Fruit fly (Drosophila melanogaster): ENCODE data around the gene Taf12.

Gene Taf12

DNA sequence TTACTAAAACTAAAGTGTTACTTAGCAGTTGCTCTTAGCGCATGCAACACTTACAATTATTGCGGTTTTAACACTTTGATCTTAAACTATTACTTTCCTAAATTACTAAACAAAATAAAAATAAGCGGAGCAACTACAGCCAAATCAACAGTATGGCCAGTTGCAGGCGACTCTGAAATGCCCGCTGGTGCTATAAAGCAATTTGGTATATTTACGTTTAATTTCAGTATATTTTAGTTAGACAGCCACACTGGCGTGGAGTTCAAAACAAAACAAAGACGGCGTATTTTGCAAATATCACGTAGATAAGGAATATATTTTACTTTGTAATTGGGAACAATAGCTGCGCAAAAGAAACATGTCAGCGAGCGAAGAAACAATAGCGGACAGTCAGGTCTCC, at the start of gene Taf12, which contains the start of gene Ho:
Taf12 (minus strand) TSS at position 178 of the 400 bp plus-strand sequence.
Ho (plus strand) TSS at position 231 of the 400 bp plus-strand sequence.
- TF ChIP-seq ttk (optimal IDR thresholded peaks at IDR 0.05) (no peak), Myc (optimal IDR thresholded peaks at IDR 0.05) (no peak), psq (optimal IDR thresholded peaks at IDR 0.05) (no peak), h (optimal IDR thresholded peaks at IDR 0.05) (no peak), Sin3A (optimal IDR thresholded peaks at IDR 0.05) (no peak)

DNA sequence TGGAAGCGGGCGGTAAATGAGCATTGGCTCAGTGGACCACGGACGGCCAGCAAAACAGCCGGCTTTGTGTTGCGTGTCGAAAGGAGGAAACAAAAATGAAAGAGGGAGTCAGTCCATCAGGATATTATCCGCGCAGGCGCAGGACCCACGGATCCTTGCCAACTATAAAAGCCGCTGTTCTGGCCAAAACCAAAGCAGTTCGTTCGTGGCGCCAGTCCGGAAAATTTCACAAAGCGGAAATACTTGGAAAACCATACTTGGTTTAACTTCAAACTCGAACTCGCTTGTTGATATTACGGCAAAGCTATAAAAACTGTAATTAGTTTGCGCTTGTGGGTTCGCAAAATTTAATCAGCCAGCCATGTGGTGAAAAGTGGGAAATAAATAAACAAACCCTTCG, 42.1 kb upstream of the Taf12 start, which contains the start of gene CG12594:
CG12594 (plus strand) TSS at position 142 of the 400 bp plus-strand sequence.
- TF ChIP-seq Myc (optimal IDR thresholded peaks at IDR 0.05) = no peak
- TF ChIP-seq h (optimal IDR thresholded peaks at IDR 0.05) = no peak
- no peak for TF ChIP-seq psq (optimal IDR thresholded peaks at IDR 0.05)
- no peak for TF ChIP-seq insv (optimal IDR thresholded peaks at IDR 0.05)
- TF ChIP-seq Sin3A (optimal IDR thresholded peaks at IDR 0.05) = no peak
- no peak for TF ChIP-seq ttk (optimal IDR thresholded peaks at IDR 0.05)

DNA sequence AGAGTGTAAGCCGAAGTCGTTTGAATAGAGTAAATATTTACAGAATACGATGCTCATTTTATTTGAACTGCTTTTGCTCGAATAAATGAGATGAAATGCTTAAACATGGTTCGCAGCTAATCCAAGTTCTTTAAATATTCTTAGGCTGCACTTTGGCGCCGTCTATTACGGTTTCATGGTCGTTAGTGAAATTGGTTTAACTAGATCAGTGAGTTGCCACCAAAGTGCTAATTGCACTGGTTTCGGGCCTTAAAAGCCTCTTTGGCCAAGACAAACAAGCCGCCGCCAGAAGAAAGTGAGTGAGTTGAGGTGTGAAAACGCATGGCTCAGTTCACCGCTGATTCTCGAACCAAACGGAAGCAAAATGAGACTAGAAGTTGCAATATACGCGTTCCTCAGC, 31.9 kb upstream of the Taf12 start, which contains the start of gene CG14720:
CG14720 (plus strand) TSS at position 301 of the 400 bp plus-strand sequence.
- TF ChIP-seq ttk (optimal IDR thresholded peaks at IDR 0.05) = no peak
- TF ChIP-seq insv (optimal IDR thresholded peaks at IDR 0.05) = no peak
- no peak for TF ChIP-seq Sin3A (optimal IDR thresholded peaks at IDR 0.05)
- TF ChIP-seq psq (optimal IDR thresholded peaks at IDR 0.05) = no peak
- TF ChIP-seq h (optimal IDR thresholded peaks at IDR 0.05) = no peak
- no peak for TF ChIP-seq Myc (optimal IDR thresholded peaks at IDR 0.05)

DNA sequence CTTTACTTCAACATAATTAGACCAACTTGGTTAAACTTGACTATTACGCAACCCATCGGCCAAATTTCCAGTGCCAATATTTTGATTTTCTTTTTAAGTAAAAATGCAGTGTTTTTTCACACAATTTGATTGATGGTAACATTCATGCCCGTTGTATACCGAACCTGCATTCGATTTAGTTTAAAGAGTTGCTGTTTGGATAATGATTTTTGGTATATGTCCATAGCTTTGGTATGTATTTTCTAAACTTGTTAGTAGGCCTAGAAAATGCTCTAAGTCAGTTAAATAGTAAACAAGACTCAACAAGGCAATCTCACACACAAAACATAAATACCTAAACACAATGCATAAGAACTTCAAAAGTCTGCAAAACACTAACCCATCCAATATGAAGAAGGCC, 24.2 kb upstream of the Taf12 start, which contains the start of gene I-t:
I-t (plus strand) TSS at position 301 of the 400 bp plus-strand sequence.
- TF ChIP-seq psq (optimal IDR thresholded peaks at IDR 0.05) = no peak

DNA sequence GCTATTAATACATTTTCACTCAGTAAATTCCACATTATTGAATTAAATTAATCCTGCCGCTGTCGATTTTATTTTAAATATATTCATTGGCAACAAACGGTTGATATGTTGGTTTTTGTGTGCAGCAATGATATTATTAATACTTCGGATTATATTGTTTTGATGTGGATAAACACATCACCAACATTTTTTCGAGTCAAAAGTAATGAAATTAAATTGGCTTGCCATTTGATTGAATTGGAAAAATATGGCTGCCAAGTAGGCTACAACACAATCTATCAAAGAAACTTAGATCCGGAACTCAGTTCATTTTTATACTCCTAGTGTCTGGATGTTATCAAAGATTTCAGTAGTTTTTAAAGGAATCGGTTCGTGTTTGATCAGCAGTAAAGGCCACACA, 20.8 kb upstream of the Taf12 start, which contains the start of gene CG14718:
CG14718 (plus strand) TSS at position 301 of the 400 bp plus-strand sequence.
- no peak for TF ChIP-seq h (optimal IDR thresholded peaks at IDR 0.05)
- TF ChIP-seq psq (optimal IDR thresholded peaks at IDR 0.05) = no peak
- TF ChIP-seq Sin3A (optimal IDR thresholded peaks at IDR 0.05) = no peak
- TF ChIP-seq insv (optimal IDR thresholded peaks at IDR 0.05) = no peak
- no peak for TF ChIP-seq Myc (optimal IDR thresholded peaks at IDR 0.05)
- TF ChIP-seq ttk (optimal IDR thresholded peaks at IDR 0.05) = no peak

DNA sequence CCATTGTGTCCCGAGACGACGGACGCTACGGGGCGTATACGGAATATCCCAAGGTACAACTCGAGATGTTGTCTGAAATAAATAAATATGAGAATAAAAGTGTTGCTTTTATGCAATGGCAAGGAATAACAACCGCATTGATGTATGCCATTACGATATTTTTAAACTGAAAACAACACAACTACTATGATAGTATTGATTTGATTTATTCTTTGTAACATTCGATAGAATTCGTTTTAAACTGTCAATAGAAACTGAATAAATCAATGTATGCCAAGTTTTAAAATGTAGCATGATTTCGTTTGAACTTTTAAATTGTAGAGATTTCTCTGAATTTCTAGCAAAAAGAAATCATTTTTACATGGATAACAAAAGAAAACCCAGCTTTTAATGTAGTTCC, 16.7 kb upstream of the Taf12 start, which contains the start of gene CG14717:
CG14717 (plus strand) TSS at position 301 of the 400 bp plus-strand sequence.
- TF ChIP-seq Myc (optimal IDR thresholded peaks at IDR 0.05) = no peak
- TF ChIP-seq psq (optimal IDR thresholded peaks at IDR 0.05) = no peak
- no peak for TF ChIP-seq ttk (optimal IDR thresholded peaks at IDR 0.05)
- TF ChIP-seq insv (optimal IDR thresholded peaks at IDR 0.05) = no peak
- TF ChIP-seq Sin3A (optimal IDR thresholded peaks at IDR 0.05) = no peak
- TF ChIP-seq h (optimal IDR thresholded peaks at IDR 0.05) = no peak

DNA sequence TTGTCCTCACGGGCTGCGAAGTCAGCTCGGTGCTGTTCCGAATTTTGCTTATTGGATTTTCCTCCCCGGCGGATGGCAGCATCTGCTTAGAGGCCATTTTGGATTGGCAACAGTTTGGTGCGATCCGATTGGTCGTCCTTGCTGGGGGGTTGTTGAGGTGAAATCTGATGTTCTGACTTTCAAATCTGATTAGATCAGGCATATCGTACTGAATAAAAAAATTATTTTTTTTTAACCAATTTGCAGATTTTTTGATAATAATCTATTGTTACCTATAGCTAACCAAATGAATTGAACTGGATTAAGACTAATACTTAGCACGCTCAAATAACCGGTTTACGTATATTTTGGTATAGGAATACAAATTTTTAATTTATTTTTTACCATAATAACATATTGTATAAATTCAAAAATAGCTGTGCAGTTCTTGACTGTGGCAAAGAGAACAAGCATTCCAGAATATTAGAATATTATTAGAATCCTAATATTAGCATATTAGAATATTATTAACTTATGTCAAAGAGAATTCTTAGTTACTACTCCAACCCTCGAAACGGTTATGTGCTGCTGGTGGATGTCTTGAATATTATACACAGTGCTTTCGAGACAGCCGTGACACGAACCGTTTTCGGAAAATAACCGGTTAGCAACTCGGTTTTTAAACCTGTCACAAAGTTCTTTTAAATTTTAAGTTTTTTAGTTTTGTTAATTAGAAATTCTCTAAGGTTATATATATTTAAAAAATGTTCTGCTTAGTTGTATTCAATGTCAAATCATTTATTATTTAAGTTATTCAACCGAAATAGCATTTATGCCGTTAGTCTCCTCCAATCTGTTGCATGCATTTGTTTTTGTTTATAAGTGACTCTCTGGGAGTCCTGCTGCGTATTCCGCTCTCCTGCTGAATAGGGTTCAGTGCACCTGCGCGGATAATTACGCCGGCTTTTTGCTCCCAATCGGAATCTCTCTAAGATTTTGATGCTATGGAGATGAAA, 15.1 kb upstream of the Taf12 start, which contains the start of gene Fer3:
Fer3 (minus strand) TSS at position 1 of the 995 bp plus-strand sequence.
- no peak for TF ChIP-seq Myc (optimal IDR thresholded peaks at IDR 0.05)
- TF ChIP-seq Sin3A (optimal IDR thresholded peaks at IDR 0.05) = no peak
- no peak for TF ChIP-seq insv (optimal IDR thresholded peaks at IDR 0.05)
- TF ChIP-seq h (optimal IDR thresholded peaks at IDR 0.05) = no peak
- TF ChIP-seq ttk (optimal IDR thresholded peaks at IDR 0.05) = no peak
- TF ChIP-seq psq (optimal IDR thresholded peaks at IDR 0.05) = no peak

DNA sequence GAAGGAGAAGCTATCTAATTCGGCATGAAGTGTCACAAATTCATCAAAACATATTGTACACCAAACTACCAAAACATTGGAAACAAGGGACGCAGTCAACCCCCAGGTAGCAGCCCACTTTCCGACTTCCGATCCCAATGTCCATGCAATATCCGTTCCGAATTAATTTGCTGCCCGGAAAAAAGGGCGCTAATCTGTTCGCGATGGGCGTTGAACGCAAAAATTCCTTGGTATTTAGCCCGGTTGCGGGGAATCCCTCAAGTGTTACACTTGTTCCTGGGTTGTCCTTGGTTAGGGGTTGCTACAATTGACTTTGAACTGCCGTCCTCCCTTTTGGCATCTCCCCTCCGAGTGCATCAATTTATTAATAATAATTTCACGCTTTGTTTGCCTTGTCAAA, 13.0 kb upstream of the Taf12 start:
- TF ChIP-seq ttk (optimal IDR thresholded peaks at IDR 0.05) (no peak), insv (optimal IDR thresholded peaks at IDR 0.05) (no peak), h (optimal IDR thresholded peaks at IDR 0.05) (no peak), Sin3A (optimal IDR thresholded peaks at IDR 0.05) (no peak), psq (optimal IDR thresholded peaks at IDR 0.05) (no peak), Myc (optimal IDR thresholded peaks at IDR 0.05) (no peak)

DNA sequence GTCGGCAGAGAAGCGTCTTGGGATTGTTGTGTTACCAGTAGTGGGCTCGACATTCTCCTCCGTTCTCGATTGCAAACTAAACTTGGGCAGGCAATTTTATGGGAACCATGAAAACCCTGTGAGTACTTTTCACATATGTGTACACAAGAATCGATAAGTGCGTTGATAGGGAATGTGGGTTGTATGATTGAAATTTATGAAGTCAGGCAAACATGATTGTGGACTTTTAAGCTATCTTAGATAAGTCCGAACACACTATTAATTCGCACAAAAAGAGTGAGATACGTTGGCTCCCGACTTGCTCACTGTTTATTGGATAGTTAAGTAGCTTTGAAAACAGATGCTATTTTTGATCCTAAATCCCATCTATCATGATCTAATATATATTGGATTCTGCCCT, 12.3 kb upstream of the Taf12 start, which contains the start of gene CG18765:
CG18765 (minus strand) TSS at position 53 of the 400 bp plus-strand sequence.
- TF ChIP-seq Myc (optimal IDR thresholded peaks at IDR 0.05) (no peak), ttk (optimal IDR thresholded peaks at IDR 0.05) (no peak), h (optimal IDR thresholded peaks at IDR 0.05) (no peak), psq (optimal IDR thresholded peaks at IDR 0.05) (no peak), insv (optimal IDR thresholded peaks at IDR 0.05) (no peak), Sin3A (optimal IDR thresholded peaks at IDR 0.05) (no peak)

DNA sequence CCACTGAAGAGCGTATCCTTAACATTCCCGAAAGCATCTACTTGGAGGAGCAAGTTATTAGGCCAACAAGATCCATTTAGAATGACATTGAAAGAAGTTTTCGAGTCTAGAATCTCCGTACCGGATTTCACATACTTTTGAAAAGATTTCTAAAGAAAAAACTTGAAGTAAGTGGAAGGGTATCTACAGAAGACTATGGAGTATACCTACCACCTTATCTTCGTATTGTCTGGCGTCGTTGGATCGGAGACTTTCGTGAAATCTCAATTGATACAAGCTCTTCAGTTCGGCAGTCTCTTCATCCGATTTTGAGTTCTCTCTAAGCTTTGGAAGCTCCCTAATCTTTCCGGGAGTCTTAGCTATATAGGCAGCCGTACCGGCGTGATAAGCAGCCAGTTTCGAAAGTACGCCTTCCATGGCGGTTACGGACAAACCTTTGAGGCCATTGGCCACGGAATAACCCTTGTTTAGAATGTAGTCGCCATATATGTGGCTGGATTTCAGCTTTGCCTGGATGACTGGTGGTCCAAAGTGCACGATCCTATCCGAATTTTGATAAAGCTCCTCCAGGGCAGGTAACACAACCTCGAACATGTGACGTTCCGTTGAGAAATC, 11.5 kb upstream of the Taf12 start:
- TF ChIP-seq insv (optimal IDR thresholded peaks at IDR 0.05) (no peak), psq (optimal IDR thresholded peaks at IDR 0.05) (no peak), Sin3A (optimal IDR thresholded peaks at IDR 0.05) (no peak), h (optimal IDR thresholded peaks at IDR 0.05) (no peak), ttk (optimal IDR thresholded peaks at IDR 0.05) (no peak), Myc (optimal IDR thresholded peaks at IDR 0.05) (no peak)

DNA sequence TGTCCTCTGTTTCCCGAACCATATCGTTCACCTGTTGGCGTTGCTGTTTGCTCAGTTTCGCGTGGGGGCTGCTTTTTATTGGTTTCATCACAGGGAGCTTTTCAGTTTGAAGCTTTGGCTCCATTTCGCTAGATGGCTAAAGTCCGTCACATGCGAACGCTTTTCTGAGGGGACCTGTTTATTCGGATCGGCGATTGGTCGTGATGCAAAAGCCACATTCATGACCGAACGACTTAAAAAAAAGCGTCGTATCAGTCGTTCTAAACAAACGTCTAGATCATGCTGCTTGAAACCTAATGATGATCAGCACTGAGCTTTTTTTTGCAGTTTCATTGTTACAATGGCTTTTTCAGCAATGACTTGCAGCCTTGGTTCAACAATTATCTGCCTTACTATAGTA, 10.4 kb upstream of the Taf12 start, which contains the start of gene CG6908:
CG6908 (minus strand) TSS at position 152 of the 400 bp plus-strand sequence.
- no peak for TF ChIP-seq h (optimal IDR thresholded peaks at IDR 0.05)
- no peak for TF ChIP-seq Myc (optimal IDR thresholded peaks at IDR 0.05)
- no peak for TF ChIP-seq Sin3A (optimal IDR thresholded peaks at IDR 0.05)
- TF ChIP-seq insv (optimal IDR thresholded peaks at IDR 0.05) = no peak
- no peak for TF ChIP-seq ttk (optimal IDR thresholded peaks at IDR 0.05)
- no peak for TF ChIP-seq psq (optimal IDR thresholded peaks at IDR 0.05)
